Fruit fly (Drosophila melanogaster): ENCODE data around the gene Hus1-like.

Gene Hus1-like

DNA sequence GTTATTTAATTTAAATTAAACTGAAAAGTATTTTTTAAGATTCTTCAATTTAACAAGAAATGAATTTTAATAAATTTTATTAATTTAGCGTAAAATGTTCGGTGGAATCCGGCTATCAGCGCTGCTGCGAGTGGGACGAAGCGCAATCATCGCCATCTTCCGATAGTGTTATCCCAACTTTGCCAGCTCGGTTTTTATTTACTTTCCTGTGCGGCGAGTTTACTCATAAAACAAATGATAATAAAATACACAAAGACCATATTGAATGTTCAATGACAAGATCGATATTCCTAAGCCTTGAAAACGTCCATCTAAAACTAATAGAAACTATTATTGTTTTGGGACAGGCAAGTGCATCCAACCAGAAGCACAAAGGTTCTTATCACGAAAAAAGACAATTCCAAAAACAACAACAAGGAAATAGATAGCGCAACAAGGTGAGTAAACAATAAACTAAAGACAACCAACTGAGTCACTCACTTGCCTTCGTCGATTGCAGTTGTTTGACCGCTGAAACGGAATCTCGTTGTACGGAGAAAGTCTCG, 1.3 kb upstream of the Hus1-like start (continued):
- no peak for TF ChIP-seq dan (GFP tag; IDR thresholded peaks at IDR 0.05)
- 0 out of 2 replicates have a peak, but pooled peaks have one; percentile 5 for TF ChIP-seq Drgx (GFP tag; IDR thresholded peaks at IDR 0.05)
- TF ChIP-seq bbx (GFP tag; IDR thresholded peaks at IDR 0.05; ENCODE audit: partially characterized antibody): peak; percentile 71
- TF ChIP-seq dmrt99B (tag; optimal IDR thresholded peaks at IDR 0.05): no peak
- TF ChIP-seq Jarid2 (GFP tag; optimal IDR thresholded peaks at IDR 0.05): no peak
- TF ChIP-seq fd3F (GFP tag; optimal IDR thresholded peaks at IDR 0.05): peak; percentile 44
- no peak for TF ChIP-seq CG17328 (GFP tag; IDR thresholded peaks at IDR 0.05)
- TF ChIP-seq CG14860 (GFP tag; IDR thresholded peaks at IDR 0.05; ENCODE audit: partially characterized antibody): peak; percentile 43; the same call in 2 of the 3 replicates
- peak; percentile 19 for TF ChIP-seq Chrac-16 (GFP tag; optimal IDR thresholded peaks at IDR 0.05)
- TF ChIP-seq dysf (GFP tag; IDR thresholded peaks at IDR 0.05): peak; percentile 63; the same call in 2 of the 3 replicates
- TF ChIP-seq CG8290 (GFP tag; optimal IDR thresholded peaks at IDR 0.05): peak; percentile 56
- TF ChIP-seq CG8290 (tag; optimal IDR thresholded peaks at IDR 0.05): peak; percentile 70 to 89
- TF ChIP-seq caup (GFP tag; optimal IDR thresholded peaks at IDR 0.05; ENCODE audit: severe bottlenecking): peak; percentile 69
- TF ChIP-seq CG6813 (GFP tag; optimal IDR thresholded peaks at IDR 0.05): peak; percentile 87
- peak; percentile 82 for TF ChIP-seq CG15479 (GFP tag; optimal IDR thresholded peaks at IDR 0.05)
- TF ChIP-seq ab (GFP tag; optimal IDR thresholded peaks at IDR 0.05): no peak
- TF ChIP-seq CG14014 (GFP tag; IDR thresholded peaks at IDR 0.05): peak; percentile 47; the same call in 1 of the 2 replicates
- peak; percentile 44 for TF ChIP-seq run (tag; optimal IDR thresholded peaks at IDR 0.05)
- no peak for TF ChIP-seq NC2α (GFP tag; optimal IDR thresholded peaks at IDR 0.05)
- TF ChIP-seq CG10267 (tag; optimal IDR thresholded peaks at IDR 0.05): peak; percentile 48
- no peak for TF ChIP-seq corto (GFP tag; optimal IDR thresholded peaks at IDR 0.05)
- no peak for TF ChIP-seq CG14667 (GFP tag; IDR thresholded peaks at IDR 0.05)
- TF ChIP-seq CG12104 (GFP tag; optimal IDR thresholded peaks at IDR 0.05): peak; percentile 49
- peak; percentile 86 for TF ChIP-seq CG2202 (tag; optimal IDR thresholded peaks at IDR 0.05)
- TF ChIP-seq gro (GFP tag; optimal IDR thresholded peaks at IDR 0.05): no peak
- 0 out of 2 replicates have a peak, but pooled peaks have one; percentile 34 for TF ChIP-seq Atf6 (GFP tag; IDR thresholded peaks at IDR 0.05)
- TF ChIP-seq Rfx (GFP tag; IDR thresholded peaks at IDR 0.05): peak; percentile 65
- TF ChIP-seq CG14965 (GFP tag; optimal IDR thresholded peaks at IDR 0.05; ENCODE audit: borderline replicate concordance): no peak
- peak; percentile 26 for TF ChIP-seq CG10654 (GFP tag; optimal IDR thresholded peaks at IDR 0.05)
- TF ChIP-seq mam (GFP tag; optimal IDR thresholded peaks at IDR 0.05): no peak
- peak; percentile 58 for TF ChIP-seq CG1792 (GFP tag; optimal IDR thresholded peaks at IDR 0.05)
- peak; percentile 18 for TF ChIP-seq CG6683 (GFP tag; optimal IDR thresholded peaks at IDR 0.05)
- TF ChIP-seq CG17829 (tag; optimal IDR thresholded peaks at IDR 0.05): peak; percentile 41
- TF ChIP-seq CG34376 (GFP tag; optimal IDR thresholded peaks at IDR 0.05): peak; percentile 65
- peak; percentile 76 for TF ChIP-seq gcm (GFP tag; optimal IDR thresholded peaks at IDR 0.05)
- TF ChIP-seq CG9609 (GFP tag; optimal IDR thresholded peaks at IDR 0.05): peak; percentile 6
- peak; percentile 22; the same call in 1 of the 2 replicates for TF ChIP-seq Ada2b (GFP tag; IDR thresholded peaks at IDR 0.05)
- no peak for TF ChIP-seq CG4282 (GFP tag; optimal IDR thresholded peaks at IDR 0.05)
- TF ChIP-seq lbe (GFP tag; optimal IDR thresholded peaks at IDR 0.05): peak; percentile 45
- peak; percentile 68 for TF ChIP-seq Lhr (GFP tag; optimal IDR thresholded peaks at IDR 0.05)
- no peak for TF ChIP-seq pita (GFP tag; optimal IDR thresholded peaks at IDR 0.05)
- TF ChIP-seq sens (GFP tag): peak; percentile 89
- peak; percentile 72 for TF ChIP-seq mirr (GFP tag; optimal IDR thresholded peaks at IDR 0.05)
- TF ChIP-seq NFAT (GFP tag; IDR thresholded peaks at IDR 0.05): peak; percentile 38; the same call in 1 of the 2 replicates
- TF ChIP-seq dm (GFP tag; optimal IDR thresholded peaks at IDR 0.05): peak; percentile 5
- TF ChIP-seq CG1647 (GFP tag; optimal IDR thresholded peaks at IDR 0.05): no peak
- TF ChIP-seq ssp (GFP tag; IDR thresholded peaks at IDR 0.05): peak; percentile 98
- TF ChIP-seq CG1024 (GFP tag; IDR thresholded peaks at IDR 0.05): peak; percentile 94
- TF ChIP-seq CG13775 (GFP tag; optimal IDR thresholded peaks at IDR 0.05): peak; percentile 23
- TF ChIP-seq CG17568 (GFP tag; optimal IDR thresholded peaks at IDR 0.05): peak; percentile 92
